Fruit fly (Drosophila melanogaster) whole organism, embryonic: ENCODE results near the gene park.

Source experiments
- B-H2 ChIP-seq: fragments of 200-800 bp; sonication (Bioruptor generic); optimal IDR thresholded peaks from 2 replicates; lab custom pipeline; 2018; ENCODE audit warnings: missing biosample characterization, mild to moderate bottlenecking, missing genetic modification characterization
- chinmo ChIP-seq: fragments of 200-800 bp; sonication (Bioruptor generic); IDR thresholded peaks from 4 replicates; pipeline ENCODE4 v1.3.6; 2022; ENCODE audit warnings: missing biosample characterization, missing genetic modification characterization; ENCODE audit not compliant: partially characterized antibody

- TF ChIP-seq B-H2 (no peak), chinmo (GFP tag; lab: Robert Waterston, UW) (no peak)
Observed at dm6 chr3L:21236959-21237551, 40.4 kb upstream of the park start.
